Worm (Caenorhabditis elegans) whole organism, early embryonic: ENCODE data around the gene EEED8.12.

Experiments used
- B0310.2 ChIP-seq: sonication (generic microtip); optimal IDR thresholded peaks from 2 replicates; lab custom pipeline; 2016; ENCODE audit warnings: mild to moderate bottlenecking, missing genetic modification characterization, missing compliant biosample characterization
- F13C5.2 ChIP-seq: sonication (generic microtip); optimal IDR thresholded peaks from 2 replicates; lab custom pipeline; 2017; ENCODE audit warnings: mild to moderate bottlenecking, missing genetic modification characterization, inconsistent platforms, missing compliant biosample characterization
- aly-1 ChIP-seq: sonication (generic microtip); optimal IDR thresholded peaks from 2 replicates; lab custom pipeline; 2016; ENCODE audit warnings: missing genetic modification characterization, missing compliant biosample characterization
- ama-1 ChIP-seq: fragments of 150-350 bp; optimal IDR thresholded peaks from 2 replicates; lab custom pipeline; 2014
- ceh-13 ChIP-seq: fragments of 200-800 bp; sonication (Bioruptor generic); optimal IDR thresholded peaks from 2 replicates; lab custom pipeline; 2018; ENCODE audit warnings: mild to moderate bottlenecking, missing genetic modification characterization, missing compliant biosample characterization
- ceh-36 ChIP-seq: sonication (generic microtip); optimal IDR thresholded peaks from 2 replicates; lab custom pipeline; 2016; ENCODE audit warnings: missing genetic modification characterization, inconsistent platforms, missing compliant biosample characterization
- ets-7 ChIP-seq: sonication (generic microtip); optimal IDR thresholded peaks from 2 replicates; lab custom pipeline; 2016; ENCODE audit warnings: missing genotype, missing genetic modification characterization, missing compliant biosample characterization
- flt-1 ChIP-seq: fragments of 200-800 bp; sonication (Bioruptor generic); IDR thresholded peaks from 2 replicates; pipeline ENCODE4 v1.3.6; 2022; ENCODE audit warnings: missing genetic modification characterization, missing compliant biosample characterization
- hmbx-1 ChIP-seq: sonication (generic microtip); optimal IDR thresholded peaks from 2 replicates; lab custom pipeline; 2016; ENCODE audit warnings: mild to moderate bottlenecking, missing genetic modification characterization, missing compliant biosample characterization
- hmg-4 ChIP-seq: fragments of 200-800 bp; sonication (Bioruptor generic); optimal IDR thresholded peaks from 2 replicates; lab custom pipeline; 2018; ENCODE audit warnings: mild to moderate bottlenecking, missing genetic modification characterization, missing compliant biosample characterization
- hnd-1 ChIP-seq: sonication (generic microtip); optimal IDR thresholded peaks from 2 replicates; lab custom pipeline; 2016; ENCODE audit warnings: missing genetic modification characterization, missing compliant biosample characterization
- pes-1 ChIP-seq: fragments of 200-800 bp; sonication (Bioruptor generic); IDR thresholded peaks from 2 replicates; pipeline ENCODE4 v1.3.6; 2022; ENCODE audit warnings: missing genetic modification reagents, missing genetic modification characterization, missing compliant biosample characterization
- scrt-1 ChIP-seq: fragments of 200-800 bp; sonication (Bioruptor generic); IDR thresholded peaks from 2 replicates; pipeline ENCODE4 v1.3.6; 2022; ENCODE audit warnings: missing genetic modification characterization, missing compliant biosample characterization
- sea-1 ChIP-seq: fragments of 200-800 bp; sonication (Bioruptor generic); conservative IDR thresholded peaks from 2 replicates; pipeline ENCODE4 v1.3.6; 2022; ENCODE audit warnings: missing genetic modification characterization, missing compliant biosample characterization
- tbx-11 ChIP-seq: fragments of 200-800 bp; sonication (Bioruptor generic); IDR thresholded peaks from 2 replicates; pipeline ENCODE4 v1.3.6; 2022; ENCODE audit warnings: missing genetic modification characterization, missing compliant biosample characterization
- tbx-37 ChIP-seq: fragments of 200-800 bp; sonication (Bioruptor generic); conservative IDR thresholded peaks from 2 replicates; pipeline ENCODE4 v1.3.6; 2022; ENCODE audit warnings: missing genetic modification reagents, missing genetic modification characterization, missing compliant biosample characterization
- tra-4 ChIP-seq: sonication (generic microtip); optimal IDR thresholded peaks from 2 replicates; lab custom pipeline; 2017; ENCODE audit warnings: missing genetic modification characterization, missing compliant biosample characterization

Gene EEED8.12

ce11 chrII:5423832-5424231 is 15.0 kb upstream of the EEED8.12 start, which contains the start of gene F07F6.7:
Gene F07F6.7 (minus strand): TSS chrII:5423858.
- no peak for TF ChIP-seq ets-7 (tag; lab: Kevin White, UChicago)
- no peak for TF ChIP-seq aly-1 (tag; lab: Kevin White, UChicago)
- TF ChIP-seq ceh-36 (tag; lab: Kevin White, UChicago): no peak
- TF ChIP-seq hmg-4 (GFP tag; lab: Kevin White, UChicago): no peak
- TF ChIP-seq scrt-1 (GFP tag; lab: Robert Waterston, UW): no peak
- TF ChIP-seq F13C5.2 (tag; lab: Kevin White, UChicago): no peak
- TF ChIP-seq hmbx-1 (tag; lab: Kevin White, UChicago): no peak
- no peak for TF ChIP-seq sea-1 (GFP tag; lab: Robert Waterston, UW)
- no peak for TF ChIP-seq tbx-37
- TF ChIP-seq flt-1 (GFP tag; lab: Robert Waterston, UW): no peak
- TF ChIP-seq B0310.2 (tag; lab: Kevin White, UChicago): no peak
- TF ChIP-seq tra-4 (tag; lab: Kevin White, UChicago): no peak
- no peak for TF ChIP-seq pes-1 (GFP tag; lab: Robert Waterston, UW)
- TF ChIP-seq hnd-1 (tag; lab: Kevin White, UChicago): no peak
- TF ChIP-seq tbx-11: no peak
- no peak for TF ChIP-seq ceh-13 (GFP tag; lab: Kevin White, UChicago)

- TF ChIP-seq pes-1 (GFP tag; lab: Robert Waterston, UW) (no peak), tbx-37 (no peak), ceh-36 (tag; lab: Kevin White, UChicago) (no peak), tbx-11 (no peak), aly-1 (tag; lab: Kevin White, UChicago) (peak; percentile 19), hnd-1 (tag; lab: Kevin White, UChicago) (no peak), flt-1 (GFP tag; lab: Robert Waterston, UW) (no peak), ama-1 (lab: Kevin White, UChicago) (peak; percentile 92), ets-7 (tag; lab: Kevin White, UChicago) (no peak), scrt-1 (GFP tag; lab: Robert Waterston, UW) (no peak), sea-1 (GFP tag; lab: Robert Waterston, UW) (no peak)
Measured at ce11 chrII:5420947-5421614, 12.3 kb upstream of the EEED8.12 start, which contains the start of gene tofu-6. Gene tofu-6 (plus strand): TSS chrII:5421248.

- TF ChIP-seq tra-4 (tag; lab: Kevin White, UChicago) (no peak), tbx-11 (no peak), F13C5.2 (tag; lab: Kevin White, UChicago) (no peak), B0310.2 (tag; lab: Kevin White, UChicago) (no peak), hnd-1 (tag; lab: Kevin White, UChicago) (no peak), scrt-1 (GFP tag; lab: Robert Waterston, UW) (no peak), ama-1 (lab: Kevin White, UChicago) (no peak), hmg-4 (GFP tag; lab: Kevin White, UChicago) (no peak), aly-1 (tag; lab: Kevin White, UChicago) (no peak), tbx-37 (no peak)
Measured at ce11 chrII:5418929-5419328, 10.1 kb upstream of the EEED8.12 start, which contains the start of gene EEED8.15. Gene EEED8.15 (plus strand): TSS chrII:5419229.

ce11 chrII:5418317-5418716 is 9.5 kb upstream of the EEED8.12 start:
- TF ChIP-seq tra-4 (tag; lab: Kevin White, UChicago) (no peak), sea-1 (GFP tag; lab: Robert Waterston, UW) (0 out of 2 replicates have a peak, but pooled peaks have one; percentile 10), flt-1 (GFP tag; lab: Robert Waterston, UW) (peak; percentile 3; the same call in 1 of the 2 replicates)

ce11 chrII:5417905-5418304 is 9.1 kb upstream of the EEED8.12 start:
- no peak for TF ChIP-seq hmbx-1 (tag; lab: Kevin White, UChicago)
- TF ChIP-seq tbx-11: no peak

ce11 chrII:5416204-5416764 is 7.5 kb upstream of the EEED8.12 start, which contains the start of gene EEED8.2:
Gene EEED8.2 (plus strand): TSS chrII:5416714.
- no peak for TF ChIP-seq ets-7 (tag; lab: Kevin White, UChicago)

ce11 chrII:5414040-5414439 is 5.2 kb upstream of the EEED8.12 start, which contains the start of the genes EEED8.14 and EEED8.3:
Gene EEED8.14 (minus strand): TSS chrII:5414052.
Gene EEED8.3 (plus strand): TSS chrII:5414276.
- TF ChIP-seq tra-4 (tag; lab: Kevin White, UChicago): no peak
- no peak for TF ChIP-seq B0310.2 (tag; lab: Kevin White, UChicago)
- no peak for TF ChIP-seq sea-1 (GFP tag; lab: Robert Waterston, UW)
- no peak for TF ChIP-seq tbx-37
- no peak for TF ChIP-seq pes-1 (GFP tag; lab: Robert Waterston, UW)
- no peak for TF ChIP-seq scrt-1 (GFP tag; lab: Robert Waterston, UW)
- no peak for TF ChIP-seq flt-1 (GFP tag; lab: Robert Waterston, UW)
- TF ChIP-seq tbx-11: no peak

ce11 chrII:5412467-5412866 is 3.6 kb upstream of the EEED8.12 start, which contains the start of the genes EEED8.13 and EEED8.18:
Gene EEED8.13 (minus strand): TSS chrII:5412567.
Gene EEED8.18 (minus strand): TSS chrII:5412610.
- no peak for TF ChIP-seq scrt-1 (GFP tag; lab: Robert Waterston, UW)
- TF ChIP-seq hmg-4 (GFP tag; lab: Kevin White, UChicago): no peak
- TF ChIP-seq F13C5.2 (tag; lab: Kevin White, UChicago): no peak
- no peak for TF ChIP-seq B0310.2 (tag; lab: Kevin White, UChicago)
- TF ChIP-seq ceh-13 (GFP tag; lab: Kevin White, UChicago): no peak
- no peak for TF ChIP-seq ama-1 (lab: Kevin White, UChicago)
- no peak for TF ChIP-seq sea-1 (GFP tag; lab: Robert Waterston, UW)
- TF ChIP-seq hmbx-1 (tag; lab: Kevin White, UChicago): no peak
- no peak for TF ChIP-seq ceh-36 (tag; lab: Kevin White, UChicago)
- no peak for TF ChIP-seq aly-1 (tag; lab: Kevin White, UChicago)
